Fruit fly (Drosophila melanogaster) whole organism, pupa: ENCODE data around the gene CG45413.

Source experiments
- CG10348 ChIP-seq: fragments of 200-800 bp; sonication (Bioruptor generic); IDR thresholded peaks from 2 replicates; pipeline ENCODE4 v1.3.6; 2022; ENCODE audit warnings: missing biosample characterization, missing genetic modification characterization
- CG17806 ChIP-seq: fragments of 200-800 bp; sonication (Bioruptor generic); optimal IDR thresholded peaks from 2 replicates; lab custom pipeline; 2018; ENCODE audit warnings: missing biosample characterization, mild to moderate bottlenecking, missing genetic modification characterization, moderate library complexity
- Snoo ChIP-seq: fragments of 200-800 bp; sonication (Bioruptor generic); optimal IDR thresholded peaks from 3 replicates; lab custom pipeline; 2017; ENCODE audit warnings: missing biosample characterization, mild to moderate bottlenecking, missing genetic modification characterization, inconsistent platforms

dm6 chr3L:6925843-6926242 lies 5.9 kb downstream of the CG45413 start:
- TF ChIP-seq CG17806 (tag; lab: Kevin White, UChicago) = no peak
- no peak for TF ChIP-seq CG10348
- TF ChIP-seq Snoo = no peak
